Worm (Caenorhabditis elegans) whole organism, L3 larva: Measurements from ENCODE around the gene W03A5.6.

ENCODE experiments used
- nhr-12 ChIP-seq: fragments of 150-350 bp; optimal IDR thresholded peaks from 2 replicates; lab custom pipeline; 2014; ENCODE audit warnings: missing biosample characterization, missing genetic modification characterization
- unc-39 ChIP-seq: sonication (generic microtip); optimal IDR thresholded peaks from 4 replicates; lab custom pipeline; 2017; ENCODE audit warnings: missing biosample characterization, missing genetic modification characterization
- zag-1 ChIP-seq: fragments of 150-350 bp; optimal IDR thresholded peaks from 2 replicates; lab custom pipeline; 2014; ENCODE audit warnings: missing biosample characterization, missing genetic modification characterization

DNA sequence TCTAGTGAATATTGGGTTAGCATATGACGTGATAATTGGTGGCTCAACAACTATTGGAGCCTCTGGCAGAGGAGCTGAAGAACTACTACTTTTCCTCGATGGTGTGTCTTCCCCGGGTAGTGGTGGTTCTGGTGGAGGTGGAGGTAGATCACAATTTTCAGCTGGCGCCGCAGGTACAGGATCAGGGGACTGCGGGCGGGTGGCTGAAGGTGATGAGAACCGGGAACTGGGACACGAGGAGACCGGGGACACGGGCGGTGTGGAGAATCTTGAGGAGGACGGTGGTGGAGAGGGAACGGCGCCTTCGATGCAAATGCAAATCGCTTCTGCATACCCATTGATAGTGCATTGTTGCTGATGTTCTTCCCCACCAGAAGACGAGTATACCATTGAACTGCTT, 44.7 kb downstream of the W03A5.6 start:
- no peak for TF ChIP-seq unc-39 (tag; lab: Kevin White, UChicago)
- TF ChIP-seq nhr-12 (tag; lab: Kevin White, UChicago): no peak
- no peak for TF ChIP-seq zag-1 (tag; lab: Kevin White, UChicago)
